Fruit fly (Drosophila melanogaster) whole organism, prepupa: ENCODE data around the gene CG15563.

Experiments
- CG10669 ChIP-seq: fragments of 200-800 bp; sonication (Bioruptor generic); optimal IDR thresholded peaks from 3 replicates; lab custom pipeline; 2018; ENCODE audit warnings: missing biosample characterization, mild to moderate bottlenecking, missing genetic modification characterization, moderate library complexity
- CG11762 ChIP-seq: fragments of 200-800 bp; sonication (Bioruptor generic); optimal IDR thresholded peaks from 3 replicates; lab custom pipeline; 2016; ENCODE audit warnings: missing biosample characterization, missing genetic modification characterization; ENCODE audit not compliant: insufficient read depth
- CG15336 ChIP-seq: fragments of 200-800 bp; sonication (Bioruptor generic); IDR thresholded peaks from 2 replicates; pipeline ENCODE4 v1.3.6; 2022; ENCODE audit warnings: missing biosample characterization, missing genetic modification characterization
- CG16779 ChIP-seq: fragments of 200-800 bp; sonication (Bioruptor generic); optimal IDR thresholded peaks from 3 replicates; lab custom pipeline; 2017; ENCODE audit warnings: missing biosample characterization, mild to moderate bottlenecking, missing genetic modification characterization
- CG3032 ChIP-seq: fragments of 200-800 bp; optimal IDR thresholded peaks from 2 replicates; lab custom pipeline; 2019; ENCODE audit warnings: missing biosample characterization, mild to moderate bottlenecking, missing genetic modification characterization, moderate library complexity
- CG32006 ChIP-seq: fragments of 200-800 bp; sonication (Bioruptor generic); optimal IDR thresholded peaks from 3 replicates; lab custom pipeline; 2017; ENCODE audit warnings: missing biosample characterization, mild to moderate bottlenecking, missing genetic modification characterization
- CG34406 ChIP-seq: fragments of 200-800 bp; sonication (Bioruptor generic); optimal IDR thresholded peaks from 3 replicates; lab custom pipeline; 2016; ENCODE audit warnings: missing biosample characterization, missing genetic modification characterization
- CG3919 ChIP-seq: fragments of 200-800 bp; sonication (Bioruptor generic); optimal IDR thresholded peaks from 3 replicates; lab custom pipeline; 2016; ENCODE audit warnings: missing biosample characterization, missing genetic modification characterization
- CG4318 ChIP-seq: fragments of 200-800 bp; sonication (Bioruptor generic); optimal IDR thresholded peaks from 3 replicates; lab custom pipeline; 2017; ENCODE audit warnings: missing biosample characterization, mild to moderate bottlenecking, missing genetic modification characterization
- CG6163 ChIP-seq: fragments of 200-800 bp; sonication (Bioruptor generic); IDR thresholded peaks from 3 replicates; pipeline ENCODE4 v1.3.6; 2022; ENCODE audit warnings: missing biosample characterization, missing genetic modification characterization
- CG6276 ChIP-seq: fragments of 200-800 bp; sonication (Bioruptor generic); optimal IDR thresholded peaks from 2 replicates; lab custom pipeline; 2017; ENCODE audit warnings: missing biosample characterization, mild to moderate bottlenecking, missing genetic modification characterization
- CG6808 ChIP-seq: fragments of 200-800 bp; sonication (Bioruptor generic); optimal IDR thresholded peaks from 3 replicates; lab custom pipeline; 2017; ENCODE audit warnings: missing biosample characterization, missing genetic modification characterization, mild to moderate bottlenecking, moderate library complexity, missing genetic modification reagents
- CG8119 ChIP-seq: fragments of 200-800 bp; sonication (Bioruptor generic); IDR thresholded peaks from 3 replicates; pipeline ENCODE4 v1.3.6; 2022; ENCODE audit warnings: missing biosample characterization, missing genetic modification characterization
- CG8319 ChIP-seq: fragments of 200-800 bp; sonication (Bioruptor generic); optimal IDR thresholded peaks from 3 replicates; lab custom pipeline; 2016; ENCODE audit warnings: missing biosample characterization, missing genetic modification characterization
- CG9139 ChIP-seq: fragments of 200-800 bp; sonication (Bioruptor generic); optimal IDR thresholded peaks from 3 replicates; lab custom pipeline; 2017; ENCODE audit warnings: missing biosample characterization, mild to moderate bottlenecking, missing genetic modification characterization
- Eip93F ChIP-seq: fragments of 200-800 bp; sonication (Bioruptor generic); optimal IDR thresholded peaks from 2 replicates; lab custom pipeline; 2016; ENCODE audit warnings: missing biosample characterization, mild to moderate bottlenecking, missing genetic modification characterization
- Ets21C ChIP-seq: fragments of 200-800 bp; sonication (Bioruptor generic); optimal IDR thresholded peaks from 3 replicates; lab custom pipeline; 2016; ENCODE audit warnings: missing biosample characterization, missing genetic modification characterization
- Ets96B ChIP-seq: fragments of 200-800 bp; optimal IDR thresholded peaks from 2 replicates; lab custom pipeline; 2019; ENCODE audit warnings: missing biosample characterization, mild to moderate bottlenecking, missing genetic modification characterization, moderate library complexity
- Gug ChIP-seq: fragments of 200-800 bp; sonication (Bioruptor generic); IDR thresholded peaks from 2 replicates; pipeline ENCODE4 v1.3.6; 2022; ENCODE audit warnings: missing biosample characterization, missing genetic modification characterization
- Hr38 ChIP-seq: sonication (Bioruptor generic); optimal IDR thresholded peaks from 2 replicates; lab custom pipeline; 2016; ENCODE audit warnings: missing biosample characterization, missing genetic modification characterization
- Met ChIP-seq: fragments of 200-800 bp; sonication (Bioruptor generic); optimal IDR thresholded peaks from 3 replicates; lab custom pipeline; 2016; ENCODE audit warnings: missing biosample characterization, missing genetic modification characterization
- OdsH ChIP-seq: fragments of 200-800 bp; sonication (Bioruptor generic); optimal IDR thresholded peaks from 3 replicates; lab custom pipeline; 2016; ENCODE audit warnings: missing biosample characterization, missing genetic modification characterization
- Sox14 ChIP-seq: fragments of 200-800 bp; sonication (Bioruptor generic); optimal IDR thresholded peaks from 3 replicates; lab custom pipeline; 2016; ENCODE audit warnings: missing biosample characterization, missing genetic modification characterization
- Sox15 ChIP-seq: fragments of 200-800 bp; sonication (Bioruptor generic); optimal IDR thresholded peaks from 3 replicates; lab custom pipeline; 2016; ENCODE audit warnings: missing biosample characterization, missing genetic modification characterization
- achi ChIP-seq: fragments of 200-800 bp; sonication (Bioruptor generic); optimal IDR thresholded peaks from 3 replicates; lab custom pipeline; 2016; ENCODE audit warnings: missing biosample characterization, missing genetic modification characterization
- acj6 ChIP-seq: fragments of 200-800 bp; sonication (Bioruptor generic); optimal IDR thresholded peaks from 3 replicates; lab custom pipeline; 2016; ENCODE audit warnings: missing biosample characterization, missing genetic modification characterization
- cyc ChIP-seq: fragments of 200-800 bp; sonication (Bioruptor generic); optimal IDR thresholded peaks from 3 replicates; lab custom pipeline; 2016; ENCODE audit warnings: missing biosample characterization, missing genetic modification characterization
- dac ChIP-seq: fragments of 200-800 bp; sonication (Bioruptor generic); optimal IDR thresholded peaks from 2 replicates; lab custom pipeline; 2017; ENCODE audit warnings: missing biosample characterization, mild to moderate bottlenecking, missing genetic modification characterization
- dsx ChIP-seq: fragments of 200-800 bp; optimal IDR thresholded peaks from 3 replicates; lab custom pipeline; 2019; ENCODE audit warnings: missing biosample characterization, mild to moderate bottlenecking, missing genetic modification characterization, moderate library complexity; ENCODE audit not compliant: poor library complexity, severe bottlenecking
- eg ChIP-seq: fragments of 200-800 bp; sonication (Bioruptor generic); IDR thresholded peaks from 3 replicates; pipeline ENCODE4 v1.3.6; 2022; ENCODE audit warnings: missing biosample characterization, missing genetic modification characterization
- esn ChIP-seq: fragments of 200-800 bp; sonication (Bioruptor generic); optimal IDR thresholded peaks from 2 replicates; lab custom pipeline; 2016; ENCODE audit warnings: missing biosample characterization, mild to moderate bottlenecking, missing genetic modification characterization, moderate library complexity
- fd59A ChIP-seq: fragments of 200-800 bp; sonication (Bioruptor generic); optimal IDR thresholded peaks from 2 replicates; lab custom pipeline; 2017; ENCODE audit warnings: missing biosample characterization, mild to moderate bottlenecking, missing genetic modification characterization, missing genetic modification reagents
- fkh ChIP-seq: fragments of 200-800 bp; sonication (Bioruptor generic); optimal IDR thresholded peaks from 3 replicates; lab custom pipeline; 2017; ENCODE audit warnings: missing biosample characterization, mild to moderate bottlenecking, missing genetic modification characterization, moderate library complexity
- lz ChIP-seq: fragments of 200-800 bp; sonication (Bioruptor generic); optimal IDR thresholded peaks from 3 replicates; lab custom pipeline; 2016; ENCODE audit warnings: missing biosample characterization, missing genetic modification characterization
- net ChIP-seq: fragments of 200-800 bp; sonication (Bioruptor generic); optimal IDR thresholded peaks from 3 replicates; lab custom pipeline; 2016; ENCODE audit warnings: missing biosample characterization, missing genetic modification characterization
- salr ChIP-seq, 2 experiments: fragments of 200-800 bp; sonication (Bioruptor generic); optimal IDR thresholded peaks; 3 replicates each; lab custom pipeline; 2016 to 2018; ENCODE audit warnings: missing biosample characterization in 2 of 2, missing genetic modification characterization in 2 of 2, mild to moderate bottlenecking in 1 of 2
- ss ChIP-seq, 2 experiments: fragments of 200-800 bp; sonication (Bioruptor generic); optimal IDR thresholded peaks; 2 replicates in 1 of 2; 3 replicates in 1 of 2; lab custom pipeline; 2017 to 2018; ENCODE audit warnings: mild to moderate bottlenecking in 2 of 2, missing biosample characterization in 2 of 2, missing genetic modification characterization in 2 of 2, moderate library complexity in 1 of 2
- vri ChIP-seq: fragments of 200-800 bp; sonication (Bioruptor generic); optimal IDR thresholded peaks from 3 replicates; lab custom pipeline; 2016; ENCODE audit warnings: missing biosample characterization, mild to moderate bottlenecking, missing genetic modification characterization

Gene CG15563

dm6 chr3R:31263934-31264333 is 31.8 kb upstream of the CG15563 start:
- TF ChIP-seq salr (GFP tag; optimal IDR thresholded peaks at IDR 0.05; lab: Kevin White, UChicago) (no peak), CG6163 (GFP tag; lab: Robert Waterston, UW) (no peak), Eip93F (GFP tag; lab: Kevin White, UChicago) (no peak), CG15336 (GFP tag; lab: Robert Waterston, UW) (no peak), CG6808 (GFP tag; lab: Kevin White, UChicago) (no peak), CG16779 (no peak), CG8319 (GFP tag; lab: Kevin White, UChicago) (no peak), dac (GFP tag; lab: Kevin White, UChicago) (no peak), dsx (GFP tag; lab: Kevin White, UChicago) (no peak), achi (GFP tag; lab: Kevin White, UChicago) (no peak), CG34406 (no peak), Ets96B (tag; lab: Kevin White, UChicago) (no peak), acj6 (GFP tag; lab: Kevin White, UChicago) (no peak)

dm6 chr3R:31262298-31262697 is 30.2 kb upstream of the CG15563 start, which contains the start of gene CAH5:
Gene CAH5, plus strand, starts transcription at chr3R:31262598.
- TF ChIP-seq CG11762 (no peak), acj6 (GFP tag; lab: Kevin White, UChicago) (no peak), esn (GFP tag; lab: Kevin White, UChicago) (no peak), lz (no peak), CG4318 (GFP tag; lab: Kevin White, UChicago) (no peak), net (GFP tag; lab: Kevin White, UChicago) (no peak), fd59A (no peak)

- TF ChIP-seq Hr38 (no peak), Ets96B (tag; lab: Kevin White, UChicago) (no peak), ss (GFP tag; optimal IDR thresholded peaks at IDR 0.05; lab: Kevin White, UChicago) (no peak), cyc (no peak), CG4318 (GFP tag; lab: Kevin White, UChicago) (no peak), Sox15 (GFP tag; lab: Kevin White, UChicago) (no peak), Gug (GFP tag; lab: Robert Waterston, UW) (no peak), CG10669 (GFP tag; lab: Kevin White, UChicago) (no peak), Ets21C (GFP tag; lab: Kevin White, UChicago) (no peak), CG15336 (GFP tag; lab: Robert Waterston, UW) (no peak), Sox14 (no peak), CG11762 (no peak), fd59A (no peak), dsx (GFP tag; lab: Kevin White, UChicago) (no peak), eg (no peak), salr (GFP tag; optimal IDR thresholded peaks at IDR 0.05; lab: Kevin White, UChicago) (no peak), CG6276 (GFP tag; lab: Kevin White, UChicago) (no peak), CG6808 (GFP tag; lab: Kevin White, UChicago) (no peak), CG9139 (GFP tag; lab: Kevin White, UChicago) (no peak), CG3032 (tag; lab: Kevin White, UChicago) (no peak)
Observed at dm6 chr3R:31259947-31260346, 27.8 kb upstream of the CG15563 start, which contains the start of gene CAH16. Gene CAH16, plus strand, starts transcription at chr3R:31260247.

dm6 chr3R:31257299-31257698 is 25.2 kb upstream of the CG15563 start, which contains the start of gene CAH6:
Gene CAH6, plus strand, starts transcription at chr3R:31257599.
- TF ChIP-seq eg = no peak
- TF ChIP-seq OdsH (GFP tag; lab: Kevin White, UChicago) = no peak
- TF ChIP-seq CG32006 (GFP tag; lab: Kevin White, UChicago) = no peak

- TF ChIP-seq CG3919 (GFP tag; lab: Kevin White, UChicago) (no peak), CG8119 (GFP tag; lab: Robert Waterston, UW) (no peak), vri (GFP tag; lab: Kevin White, UChicago) (peak; percentile 85), fkh (GFP tag; lab: Kevin White, UChicago) (peak; percentile 84), CG32006 (GFP tag; lab: Kevin White, UChicago) (no peak), Met (GFP tag; lab: Kevin White, UChicago) (no peak)
Observed at dm6 chr3R:31254808-31255207, 22.7 kb upstream of the CG15563 start, which contains the start of the genes CG1750 and spn-F. Gene CG1750, minus strand, starts transcription at chr3R:31254900. Gene spn-F, plus strand, starts transcription at chr3R:31255127.
